Worm (Caenorhabditis elegans) whole organism, late embryonic: Measurements from ENCODE around the gene mrck-1.

Experiments used
- C38D4.7 ChIP-seq: fragments of 200-800 bp; sonication (Bioruptor generic); optimal IDR thresholded peaks from 2 replicates; lab custom pipeline; 2018; ENCODE audit warnings: mild to moderate bottlenecking, missing genetic modification characterization, moderate library complexity, missing compliant biosample characterization
- ama-1 ChIP-seq: fragments of 150-350 bp; optimal IDR thresholded peaks from 2 replicates; lab custom pipeline; 2014
- ceh-22 ChIP-seq: sonication (generic microtip); optimal IDR thresholded peaks from 2 replicates; lab custom pipeline; 2017; ENCODE audit warnings: missing biosample characterization, missing genetic modification characterization
- ceh-24 ChIP-seq: sonication (generic microtip); optimal IDR thresholded peaks from 2 replicates; lab custom pipeline; 2016; ENCODE audit warnings: mild to moderate bottlenecking, missing genetic modification characterization, missing compliant biosample characterization
- hlh-30 ChIP-seq: sonication (generic microtip); optimal IDR thresholded peaks from 2 replicates; lab custom pipeline; 2017; ENCODE audit warnings: antibody characterized with exemption, missing genetic modification characterization, missing compliant biosample characterization; ENCODE audit not compliant: insufficient read depth
- rnt-1 ChIP-seq: sonication (generic microtip); optimal IDR thresholded peaks from 2 replicates; lab custom pipeline; 2016; ENCODE audit warnings: missing genetic modification characterization, missing compliant biosample characterization
- ttx-3 ChIP-seq: sonication (generic microtip); optimal IDR thresholded peaks from 2 replicates; lab custom pipeline; 2016; ENCODE audit warnings: missing genetic modification reagents, missing genetic modification characterization, missing compliant biosample characterization
- zip-5 ChIP-seq: sonication (generic microtip); optimal IDR thresholded peaks from 2 replicates; lab custom pipeline; 2016; ENCODE audit warnings: missing genetic modification characterization, missing compliant biosample characterization

- TF ChIP-seq hlh-30 (tag; lab: Kevin White, UChicago) (peak; percentile 80), rnt-1 (tag; lab: Kevin White, UChicago) (peak; percentile 93), ceh-24 (peak; percentile 19), ceh-22 (peak; percentile 2), ttx-3 (tag; lab: Kevin White, UChicago) (peak; percentile 64), ama-1 (lab: Kevin White, UChicago) (no peak), zip-5 (no peak), C38D4.7 (peak; percentile 53)
Measured at ce11 chrV:6267237-6267812, at the start of gene mrck-1.
